Worm (Caenorhabditis elegans) whole organism, late embryonic: ENCODE data around the gene F40F9.3.
A peak's percentile ranks its signal among the peaks of the same experiment; 100 is the strongest.

Source experiments
- C08G9.2 ChIP-seq: sonication (generic microtip); optimal IDR thresholded peaks from 2 replicates; lab custom pipeline; 2016; ENCODE audit warnings: mild to moderate bottlenecking, missing genetic modification characterization, moderate library complexity, missing compliant biosample characterization
- K02D7.2 ChIP-seq: sonication (generic microtip); optimal IDR thresholded peaks from 2 replicates; lab custom pipeline; 2017; ENCODE audit warnings: mild to moderate bottlenecking, missing genetic modification characterization, missing compliant biosample characterization
- K09A11.1 ChIP-seq: sonication (generic microtip); optimal IDR thresholded peaks from 2 replicates; lab custom pipeline; 2017; ENCODE audit warnings: antibody characterized with exemption, mild to moderate bottlenecking, missing genetic modification characterization, missing compliant biosample characterization; ENCODE audit not compliant: insufficient read depth
- T23F11.4 ChIP-seq: fragments of 200-800 bp; sonication (Bioruptor generic); optimal IDR thresholded peaks from 2 replicates; lab custom pipeline; 2018; ENCODE audit warnings: mild to moderate bottlenecking, missing genetic modification characterization, missing compliant biosample characterization
- ceh-14 ChIP-seq: sonication (generic microtip); optimal IDR thresholded peaks from 2 replicates; lab custom pipeline; 2016; ENCODE audit warnings: missing genotype, missing genetic modification characterization, missing compliant biosample characterization
- ceh-18 ChIP-seq: sonication (generic microtip); optimal IDR thresholded peaks from 2 replicates; lab custom pipeline; 2016; ENCODE audit warnings: missing genetic modification characterization, missing compliant biosample characterization
- ceh-19 ChIP-seq: fragments of 200-800 bp; sonication (Bioruptor generic); optimal IDR thresholded peaks from 2 replicates; lab custom pipeline; 2018; ENCODE audit warnings: mild to moderate bottlenecking, missing genetic modification characterization, missing compliant biosample characterization
- ceh-2 ChIP-seq: sonication (generic microtip); optimal IDR thresholded peaks from 2 replicates; lab custom pipeline; 2016; ENCODE audit warnings: missing genotype, missing genetic modification characterization, missing compliant biosample characterization
- ceh-22 ChIP-seq: sonication (generic microtip); optimal IDR thresholded peaks from 2 replicates; lab custom pipeline; 2017; ENCODE audit warnings: missing biosample characterization, missing genetic modification characterization
- ceh-24 ChIP-seq: sonication (generic microtip); optimal IDR thresholded peaks from 2 replicates; lab custom pipeline; 2016; ENCODE audit warnings: mild to moderate bottlenecking, missing genetic modification characterization, missing compliant biosample characterization
- ceh-30 ChIP-seq: fragments of 150-350 bp; optimal IDR thresholded peaks from 2 replicates; lab custom pipeline; 2014; ENCODE audit warnings: missing biosample characterization, missing genetic modification characterization
- ceh-31 ChIP-seq: sonication (generic microtip); optimal IDR thresholded peaks from 2 replicates; lab custom pipeline; 2016; ENCODE audit warnings: missing genetic modification characterization, missing compliant biosample characterization
- ceh-48 ChIP-seq: sonication (generic microtip); optimal IDR thresholded peaks from 2 replicates; lab custom pipeline; 2016; ENCODE audit warnings: missing genetic modification characterization, inconsistent platforms, missing compliant biosample characterization
- che-1 ChIP-seq: sonication (generic microtip); optimal IDR thresholded peaks from 2 replicates; lab custom pipeline; 2016; ENCODE audit warnings: mild to moderate bottlenecking, missing genetic modification characterization, missing compliant biosample characterization
- elt-2 ChIP-seq: sonication (generic microtip); optimal IDR thresholded peaks from 2 replicates; lab custom pipeline; 2016; ENCODE audit warnings: missing genetic modification reagents, missing genetic modification characterization, missing compliant biosample characterization
- ets-4 ChIP-seq: sonication (generic microtip); optimal IDR thresholded peaks from 2 replicates; lab custom pipeline; 2016; ENCODE audit warnings: missing genetic modification characterization, missing compliant biosample characterization
- eyg-1 ChIP-seq: sonication (generic microtip); optimal IDR thresholded peaks from 2 replicates; lab custom pipeline; 2016; ENCODE audit warnings: missing genotype, missing genetic modification characterization, missing compliant biosample characterization
- fax-1 ChIP-seq: sonication (generic microtip); optimal IDR thresholded peaks from 2 replicates; lab custom pipeline; 2016; ENCODE audit warnings: missing genotype, missing genetic modification characterization, missing compliant biosample characterization
- fkh-10 ChIP-seq: fragments of 150-350 bp; optimal IDR thresholded peaks from 2 replicates; lab custom pipeline; 2014; ENCODE audit warnings: missing biosample characterization, missing genetic modification reagents, missing genetic modification characterization
- fkh-6 ChIP-seq: sonication (generic microtip); optimal IDR thresholded peaks from 2 replicates; lab custom pipeline; 2016; ENCODE audit warnings: missing genetic modification characterization, missing compliant biosample characterization
- hlh-30 ChIP-seq: sonication (generic microtip); optimal IDR thresholded peaks from 2 replicates; lab custom pipeline; 2017; ENCODE audit warnings: antibody characterized with exemption, missing genetic modification characterization, missing compliant biosample characterization; ENCODE audit not compliant: insufficient read depth
- hlh-6 ChIP-seq: sonication (generic microtip); optimal IDR thresholded peaks from 2 replicates; lab custom pipeline; 2016; ENCODE audit warnings: missing genotype, missing genetic modification characterization, missing compliant biosample characterization
- hlh-8 ChIP-seq: sonication (generic microtip); optimal IDR thresholded peaks from 2 replicates; lab custom pipeline; 2016; ENCODE audit warnings: missing genotype, missing genetic modification characterization, missing compliant biosample characterization
- lin-11 ChIP-seq: fragments of 200-800 bp; sonication (Bioruptor generic); optimal IDR thresholded peaks from 2 replicates; lab custom pipeline; 2018; ENCODE audit warnings: mild to moderate bottlenecking, missing genetic modification characterization, missing compliant biosample characterization
- nfya-1 ChIP-seq: sonication (generic microtip); optimal IDR thresholded peaks from 2 replicates; lab custom pipeline; 2017; ENCODE audit warnings: missing genetic modification characterization, mild to moderate bottlenecking, missing compliant biosample characterization, antibody characterized with exemption, moderate library complexity
- nhr-11 ChIP-seq: fragments of 150-350 bp; optimal IDR thresholded peaks from 2 replicates; lab custom pipeline; 2014; ENCODE audit warnings: missing biosample characterization, missing genetic modification characterization
- npax-4 ChIP-seq: sonication (generic microtip); optimal IDR thresholded peaks from 2 replicates; lab custom pipeline; 2016; ENCODE audit warnings: missing genetic modification characterization, missing compliant biosample characterization
- odd-2 ChIP-seq: sonication (generic microtip); optimal IDR thresholded peaks from 2 replicates; lab custom pipeline; 2017; ENCODE audit warnings: antibody characterized with exemption, mild to moderate bottlenecking, missing genetic modification characterization, missing compliant biosample characterization
- pax-1 ChIP-seq: fragments of 150-350 bp; optimal IDR thresholded peaks from 2 replicates; lab custom pipeline; 2014; ENCODE audit warnings: missing biosample characterization, missing genetic modification characterization
- pros-1 ChIP-seq: fragments of 150-350 bp; optimal IDR thresholded peaks from 2 replicates; lab custom pipeline; 2014; ENCODE audit warnings: missing biosample characterization, missing genetic modification reagents, missing genetic modification characterization
- ref-2 ChIP-seq: sonication (generic microtip); optimal IDR thresholded peaks from 2 replicates; lab custom pipeline; 2016; ENCODE audit warnings: missing genetic modification characterization, missing compliant biosample characterization
- rnt-1 ChIP-seq: sonication (generic microtip); optimal IDR thresholded peaks from 2 replicates; lab custom pipeline; 2016; ENCODE audit warnings: missing genetic modification characterization, missing compliant biosample characterization
- sdc-2 ChIP-seq: sonication (generic microtip); optimal IDR thresholded peaks from 2 replicates; lab custom pipeline; 2016; ENCODE audit warnings: missing genotype, missing genetic modification characterization, missing compliant biosample characterization
- tbx-2 ChIP-seq: sonication (generic microtip); optimal IDR thresholded peaks from 2 replicates; lab custom pipeline; 2016; ENCODE audit warnings: missing genetic modification characterization, missing compliant biosample characterization
- ttx-3 ChIP-seq: sonication (generic microtip); optimal IDR thresholded peaks from 2 replicates; lab custom pipeline; 2016; ENCODE audit warnings: missing genetic modification reagents, missing genetic modification characterization, missing compliant biosample characterization
- unc-55 ChIP-seq: sonication (generic microtip); optimal IDR thresholded peaks from 2 replicates; lab custom pipeline; 2017; ENCODE audit warnings: missing biosample characterization, missing genetic modification reagents, missing genetic modification characterization
- ztf-16 ChIP-seq: sonication (generic microtip); optimal IDR thresholded peaks from 2 replicates; lab custom pipeline; 2017; ENCODE audit warnings: missing genetic modification characterization, missing compliant biosample characterization

F40F9.3 gene

DNA sequence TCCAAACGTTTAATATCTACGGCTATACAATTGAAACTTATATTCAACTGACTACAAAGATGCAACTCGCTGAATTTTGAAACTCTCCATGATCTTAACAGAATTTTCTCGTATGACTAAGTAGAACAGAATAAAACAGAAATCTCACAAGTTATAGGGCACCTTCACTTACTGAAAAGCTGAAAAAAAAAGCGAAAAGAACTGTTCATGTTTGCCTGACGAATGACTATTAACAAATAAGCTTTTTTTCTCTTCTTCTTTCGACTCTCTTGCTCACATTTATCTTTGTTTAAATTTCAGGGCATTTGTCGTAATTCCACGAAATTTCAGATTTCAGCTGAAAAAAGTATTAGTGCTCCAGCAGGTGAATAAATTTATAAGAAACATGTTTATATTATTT, 12.3 kb upstream of the F40F9.3 start, which contains the start of gene xbx-6:
Gene xbx-6 (plus strand): TSS at position 301 of the 400 bp plus-strand sequence.
- TF ChIP-seq K02D7.2 (tag; lab: Kevin White, UChicago) (no peak), sdc-2 (no peak), ceh-24 (tag; lab: Kevin White, UChicago) (no peak), nhr-11 (no peak), fkh-10 (GFP tag; lab: Kevin White, UChicago) (no peak), lin-11 (tag; lab: Kevin White, UChicago) (no peak), ets-4 (tag; lab: Kevin White, UChicago) (no peak), hlh-8 (tag; lab: Kevin White, UChicago) (no peak), hlh-6 (tag; lab: Kevin White, UChicago) (no peak), fkh-6 (tag; lab: Kevin White, UChicago) (no peak), ref-2 (tag; lab: Kevin White, UChicago) (no peak), ceh-22 (tag; lab: Kevin White, UChicago) (no peak), ceh-18 (tag; lab: Kevin White, UChicago) (no peak), K09A11.1 (tag; lab: Kevin White, UChicago) (no peak)

DNA sequence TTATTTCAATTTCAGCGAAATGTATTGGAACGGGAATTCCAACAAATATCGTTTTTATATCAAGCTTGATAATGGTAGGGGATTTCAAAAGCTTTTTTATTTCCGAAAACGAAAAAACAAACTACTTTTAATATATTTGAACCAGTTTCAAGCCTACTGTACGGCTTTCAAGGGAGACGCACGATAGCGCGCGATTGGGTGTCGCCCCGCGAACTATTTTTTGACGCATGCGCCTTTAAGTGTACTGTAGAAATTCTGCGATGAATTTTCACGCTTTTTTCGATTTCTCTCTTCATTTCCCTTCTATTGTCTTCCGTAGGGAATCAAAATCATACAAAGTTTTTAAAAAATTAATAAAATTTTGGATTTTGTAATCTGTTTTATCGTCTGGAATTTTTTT, 11.5 kb upstream of the F40F9.3 start:
- TF ChIP-seq ztf-16 (tag; lab: Kevin White, UChicago) (no peak), T23F11.4 (GFP tag; lab: Kevin White, UChicago) (no peak), pax-1 (tag; lab: Kevin White, UChicago) (no peak), unc-55 (GFP tag; lab: Kevin White, UChicago) (no peak)

- TF ChIP-seq ceh-19 (GFP tag; lab: Kevin White, UChicago) (peak; percentile 23), ceh-48 (peak; percentile 76), pax-1 (tag; lab: Kevin White, UChicago) (no peak), ceh-18 (tag; lab: Kevin White, UChicago) (no peak), npax-4 (tag; lab: Kevin White, UChicago) (no peak), ceh-31 (tag; lab: Kevin White, UChicago) (peak; percentile 65), che-1 (tag; lab: Kevin White, UChicago) (no peak), eyg-1 (tag; lab: Kevin White, UChicago) (no peak), unc-55 (GFP tag; lab: Kevin White, UChicago) (peak; percentile 36), nfya-1 (peak; percentile 43), ceh-30 (no peak), fax-1 (no peak), rnt-1 (tag; lab: Kevin White, UChicago) (no peak), ceh-14 (tag; lab: Kevin White, UChicago) (no peak)
Observed at ce11 chrV:9704399-9704798, 10.6 kb upstream of the F40F9.3 start.

DNA sequence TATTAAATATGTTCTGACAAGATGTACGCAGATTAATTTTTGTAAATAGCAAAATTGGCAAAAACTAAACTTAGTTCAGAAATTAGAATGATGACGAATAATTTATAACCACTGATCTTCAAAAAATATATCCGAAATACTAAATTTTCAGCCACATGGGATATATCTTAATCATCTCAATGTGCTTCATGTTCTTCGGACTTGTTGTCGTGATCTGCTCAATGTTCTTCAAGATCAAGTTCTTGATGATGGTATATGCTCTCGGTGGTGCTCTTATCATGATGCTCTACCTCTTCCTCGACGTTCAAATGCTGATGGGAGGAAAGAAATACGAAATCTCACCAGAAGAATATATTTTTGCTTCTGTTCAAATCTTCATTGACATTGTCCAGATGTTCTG, 8.4 kb upstream of the F40F9.3 start:
- TF ChIP-seq ceh-22 (tag; lab: Kevin White, UChicago) (no peak), elt-2 (tag; lab: Kevin White, UChicago) (no peak), ceh-18 (tag; lab: Kevin White, UChicago) (no peak), odd-2 (tag; lab: Kevin White, UChicago) (no peak), hlh-30 (tag; lab: Kevin White, UChicago) (no peak), ttx-3 (no peak), pros-1 (tag; lab: Kevin White, UChicago) (no peak)
- TF ChIP-seq, all 69 proteins: peak for 0

DNA sequence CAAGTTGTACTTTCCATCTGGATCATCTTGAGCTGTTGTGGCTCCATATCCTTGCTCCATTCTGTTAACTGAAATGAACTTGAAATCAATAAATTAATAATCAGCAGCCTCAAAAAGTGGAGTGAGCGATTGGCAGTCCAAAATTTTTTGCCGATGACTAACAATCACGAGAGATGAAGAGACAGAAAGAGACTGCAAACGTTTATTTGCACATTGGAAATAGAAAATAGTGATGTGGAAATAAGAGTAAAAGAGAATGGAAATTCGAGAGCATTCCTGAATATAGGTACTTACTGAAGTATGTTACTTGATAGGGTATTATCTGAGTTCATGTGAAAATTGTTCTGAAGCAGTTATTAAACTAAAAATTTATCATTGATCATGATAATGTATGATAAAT, 5.3 kb upstream of the F40F9.3 start, which contains the start of gene tag-120:
Gene tag-120 (minus strand): TSS at position 68 of the 400 bp plus-strand sequence.
- TF ChIP-seq elt-2 (tag; lab: Kevin White, UChicago) (no peak), tbx-2 (tag; lab: Kevin White, UChicago) (no peak), lin-11 (tag; lab: Kevin White, UChicago) (no peak), ceh-2 (tag; lab: Kevin White, UChicago) (no peak), odd-2 (tag; lab: Kevin White, UChicago) (no peak), C08G9.2 (no peak)
